Fruit fly (Drosophila melanogaster) Kc167 (cell line): ENCODE data around the gene mRpL10.

Source experiments
- Myc ChIP-seq: fragments of >200 bp; optimal IDR thresholded peaks from 2 replicates; lab custom pipeline; 2017; ENCODE audit warnings: missing external identifiers
- Sin3A ChIP-seq: fragments of >200 bp; optimal IDR thresholded peaks from 2 replicates; lab custom pipeline; 2018; ENCODE audit warnings: missing external identifiers
- h ChIP-seq: fragments of >200 bp; optimal IDR thresholded peaks from 3 replicates; lab custom pipeline; 2018; ENCODE audit warnings: missing external identifiers
- insv ChIP-seq: fragments of >200 bp; optimal IDR thresholded peaks from 3 replicates; lab custom pipeline; 2018; ENCODE audit warnings: missing external identifiers
- psq ChIP-seq: fragments of >200 bp; optimal IDR thresholded peaks from 2 replicates; lab custom pipeline; 2017; ENCODE audit warnings: missing external identifiers
- ttk ChIP-seq: sonication (Bioruptor generic); optimal IDR thresholded peaks from 2 replicates; lab custom pipeline; 2017; ENCODE audit warnings: missing external identifiers

The mRpL10 gene

dm6 chr2L:168270-168901 is 35.2 kb upstream of the mRpL10 start:
- no peak for TF ChIP-seq h (lab: Kevin White, UChicago)
- no peak for TF ChIP-seq Myc
- no peak for TF ChIP-seq insv (lab: Kevin White, UChicago)

DNA sequence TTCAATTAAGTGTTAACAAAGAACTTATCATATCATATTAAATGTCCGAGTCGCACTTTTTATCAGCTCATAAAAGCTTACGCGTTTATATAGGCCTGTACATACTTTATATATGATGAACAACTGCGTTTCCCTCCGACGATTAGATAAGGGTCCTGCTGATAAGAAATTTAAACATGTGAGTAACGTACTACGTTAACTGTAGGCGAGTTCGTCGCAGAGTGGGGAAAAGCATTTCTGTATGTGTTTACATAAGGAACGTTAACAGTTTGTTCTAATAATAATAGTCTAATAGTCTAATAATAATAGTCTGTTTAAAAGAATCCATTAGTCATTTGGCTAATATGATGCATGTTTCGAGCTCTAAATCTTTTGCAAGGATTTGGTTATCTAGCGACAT is 33.2 kb upstream of the mRpL10 start:
- TF ChIP-seq insv (lab: Kevin White, UChicago) (no peak), h (lab: Kevin White, UChicago) (no peak), Myc (no peak), ttk (lab: Kevin White, UChicago) (no peak), psq (no peak), Sin3A (no peak)

DNA sequence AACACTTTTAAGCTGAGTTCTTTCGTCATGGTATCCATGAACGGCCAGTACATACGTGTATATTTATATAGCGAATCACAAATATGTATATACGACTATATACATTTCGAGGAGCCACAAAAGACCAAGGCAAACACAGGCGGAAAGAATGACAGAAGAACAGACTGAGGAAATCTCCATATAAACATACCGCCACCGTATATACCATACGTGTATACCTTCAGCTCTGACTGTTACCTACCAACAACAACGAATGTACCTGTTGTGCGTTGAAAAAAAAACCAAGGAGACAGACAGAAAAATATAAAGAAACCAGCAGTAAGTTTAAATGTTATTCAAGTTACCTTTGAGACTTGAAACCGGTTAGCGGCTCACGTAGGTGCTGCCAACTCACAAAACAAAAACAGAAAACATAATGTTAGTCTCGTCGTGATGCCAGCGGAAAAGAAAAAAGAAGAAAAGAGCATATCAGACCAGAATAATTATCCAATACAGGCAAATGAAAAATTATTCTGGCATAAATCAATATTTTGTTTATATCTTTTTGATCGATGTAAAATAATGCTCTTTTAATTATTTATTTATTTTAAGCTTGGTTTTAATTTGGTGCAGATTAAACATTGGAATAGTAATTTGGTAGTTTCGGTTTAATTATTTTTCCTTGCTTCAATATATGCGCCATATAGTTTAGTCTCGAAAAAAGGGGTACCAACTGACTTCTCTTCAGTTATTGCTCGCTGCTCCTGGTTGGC is 31.9 kb upstream of the mRpL10 start:
- TF ChIP-seq psq: no peak
- no peak for TF ChIP-seq h (lab: Kevin White, UChicago)
- TF ChIP-seq Myc: no peak
- no peak for TF ChIP-seq ttk (lab: Kevin White, UChicago)
- no peak for TF ChIP-seq insv (lab: Kevin White, UChicago)
- no peak for TF ChIP-seq Sin3A

dm6 chr2L:175727-176126 is 27.9 kb upstream of the mRpL10 start:
- TF ChIP-seq ttk (lab: Kevin White, UChicago) (no peak), h (lab: Kevin White, UChicago) (no peak), Sin3A (no peak), psq (no peak), Myc (no peak), insv (lab: Kevin White, UChicago) (no peak)

- no peak for TF ChIP-seq psq
- TF ChIP-seq insv (lab: Kevin White, UChicago): no peak
- TF ChIP-seq ttk (lab: Kevin White, UChicago): no peak
- no peak for TF ChIP-seq Sin3A
- no peak for TF ChIP-seq Myc
- TF ChIP-seq h (lab: Kevin White, UChicago): no peak
Observed at dm6 chr2L:179119-179518, 24.5 kb upstream of the mRpL10 start.

dm6 chr2L:181020-181419 is 22.6 kb upstream of the mRpL10 start:
- no peak for TF ChIP-seq ttk (lab: Kevin White, UChicago)
- TF ChIP-seq insv (lab: Kevin White, UChicago): no peak
- TF ChIP-seq psq: no peak
- TF ChIP-seq Sin3A: no peak
- no peak for TF ChIP-seq Myc
- TF ChIP-seq h (lab: Kevin White, UChicago): no peak

dm6 chr2L:182360-183144 is 21.0 kb upstream of the mRpL10 start:
- no peak for TF ChIP-seq h (lab: Kevin White, UChicago)
- no peak for TF ChIP-seq Sin3A
- no peak for TF ChIP-seq ttk (lab: Kevin White, UChicago)
- TF ChIP-seq insv (lab: Kevin White, UChicago): no peak
- no peak for TF ChIP-seq Myc
- TF ChIP-seq psq: no peak

DNA sequence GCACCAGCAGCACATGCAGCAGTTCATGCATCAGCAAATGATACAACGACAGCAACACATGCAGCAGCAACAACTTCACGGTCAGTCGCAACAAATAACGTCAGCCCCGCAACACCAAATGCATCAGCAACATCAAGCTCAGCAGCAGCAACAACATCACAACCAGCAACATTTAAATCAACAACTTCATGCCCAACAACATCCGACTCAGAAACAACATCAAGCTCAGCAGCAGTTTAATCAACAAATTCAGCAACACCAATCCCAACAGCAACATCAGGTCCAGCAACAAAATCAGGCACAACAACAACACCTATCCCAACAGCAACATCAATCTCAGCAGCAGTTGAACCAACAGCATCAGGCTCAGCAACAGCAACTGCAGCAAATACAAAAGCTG is 7.9 kb upstream of the mRpL10 start:
- TF ChIP-seq Sin3A: no peak
- no peak for TF ChIP-seq psq
- no peak for TF ChIP-seq insv (lab: Kevin White, UChicago)
- TF ChIP-seq ttk (lab: Kevin White, UChicago): no peak

dm6 chr2L:204557-204956 is 978 bp downstream of the mRpL10 start:
- TF ChIP-seq Sin3A (no peak), insv (lab: Kevin White, UChicago) (no peak), ttk (lab: Kevin White, UChicago) (no peak), h (lab: Kevin White, UChicago) (no peak), psq (no peak), Myc (no peak)

DNA sequence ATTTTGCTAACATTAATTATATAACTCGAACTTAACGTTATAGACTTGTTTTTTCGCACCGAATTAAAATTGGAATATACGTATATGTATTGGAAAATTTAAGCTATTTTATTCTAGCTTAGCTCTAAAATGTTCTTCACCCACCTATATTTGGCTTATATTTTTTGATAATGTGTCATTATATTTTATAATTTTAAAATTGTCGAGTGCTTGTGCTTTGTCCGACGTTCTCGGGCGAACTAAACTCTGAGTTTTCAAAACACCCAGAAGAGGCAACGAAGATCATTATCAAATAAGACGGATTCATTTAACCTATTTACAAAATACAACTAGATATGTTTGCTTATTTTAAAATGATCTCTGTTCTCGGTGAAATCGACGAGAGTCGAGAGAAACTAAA is 3.0 kb downstream of the mRpL10 start:
- TF ChIP-seq h (lab: Kevin White, UChicago): no peak
- no peak for TF ChIP-seq Myc
- no peak for TF ChIP-seq psq
- no peak for TF ChIP-seq Sin3A
- TF ChIP-seq ttk (lab: Kevin White, UChicago): no peak
- no peak for TF ChIP-seq insv (lab: Kevin White, UChicago)

- TF ChIP-seq Sin3A: no peak
- no peak for TF ChIP-seq ttk (lab: Kevin White, UChicago)
- TF ChIP-seq psq: no peak
Observed at dm6 chr2L:207129-207813, 3.7 kb downstream of the mRpL10 start, which contains the start of the genes Tbc1d15-17 and CG11617. Gene Tbc1d15-17 (plus strand): TSS chr2L:207179. Gene CG11617 (minus strand): TSS chr2L:207297.

- no peak for TF ChIP-seq Sin3A
- TF ChIP-seq ttk (lab: Kevin White, UChicago): no peak
- TF ChIP-seq h (lab: Kevin White, UChicago): no peak
- no peak for TF ChIP-seq insv (lab: Kevin White, UChicago)
- no peak for TF ChIP-seq Myc
- no peak for TF ChIP-seq psq
Observed at dm6 chr2L:219441-220033, 16.0 kb downstream of the mRpL10 start.
